Worm (Caenorhabditis elegans) whole organism, young adult: ENCODE measurements around the gene oops-1.

Experiments
- D2030.7 ChIP-seq: fragments of 200-800 bp; sonication (Bioruptor generic); IDR thresholded peaks from 2 replicates; pipeline ENCODE4 v1.3.6; 2022; ENCODE audit warnings: missing genetic modification reagents, missing genetic modification characterization, missing compliant biosample characterization
- F22D6.2 ChIP-seq: sonication (generic microtip); optimal IDR thresholded peaks from 2 replicates; lab custom pipeline; 2016; ENCODE audit warnings: mild to moderate bottlenecking, missing genetic modification characterization, missing compliant biosample characterization
- F23B12.7 ChIP-seq: sonication (generic microtip); optimal IDR thresholded peaks from 2 replicates; lab custom pipeline; 2017; ENCODE audit warnings: missing genetic modification characterization, mild to moderate bottlenecking, missing compliant biosample characterization, antibody characterized with exemption, moderate library complexity; ENCODE audit not compliant: insufficient read depth
- F37B4.10 ChIP-seq: fragments of 200-800 bp; sonication (Bioruptor generic); IDR thresholded peaks from 2 replicates; pipeline ENCODE4 v1.3.6; 2022; ENCODE audit warnings: missing genetic modification characterization, missing compliant biosample characterization
- F57C9.4 ChIP-seq: sonication (generic microtip); optimal IDR thresholded peaks from 2 replicates; lab custom pipeline; 2017; ENCODE audit warnings: mild to moderate bottlenecking, missing genetic modification characterization, missing compliant biosample characterization
- K12H6.12 ChIP-seq: fragments of 200-800 bp; sonication (Bioruptor generic); optimal IDR thresholded peaks from 2 replicates; lab custom pipeline; 2018; ENCODE audit warnings: mild to moderate bottlenecking, missing genetic modification characterization, missing compliant biosample characterization
- Y56A3A.18 ChIP-seq: fragments of 200-800 bp; sonication (Bioruptor generic); IDR thresholded peaks from 2 replicates; pipeline ENCODE4 v1.3.6; 2022; ENCODE audit warnings: missing genetic modification reagents, missing genetic modification characterization, missing compliant biosample characterization
- ZK185.1 ChIP-seq: sonication (generic microtip); optimal IDR thresholded peaks from 2 replicates; lab custom pipeline; 2016; ENCODE audit warnings: mild to moderate bottlenecking, missing genetic modification characterization, missing compliant biosample characterization; ENCODE audit not compliant: poor library complexity, severe bottlenecking
- akir-1 ChIP-seq: fragments of 200-800 bp; sonication (Bioruptor generic); optimal IDR thresholded peaks from 2 replicates; lab custom pipeline; 2018; ENCODE audit warnings: mild to moderate bottlenecking, missing genetic modification characterization, moderate library complexity, missing compliant biosample characterization
- ama-1 ChIP-seq, 3 experiments: fragments of 150-350 bp in 1 of 3; sonication (generic microtip) in 2 of 3; optimal IDR thresholded peaks; 2 replicates each; lab custom pipeline; 2014 to 2018; ENCODE audit warnings: missing biosample characterization in 2 of 3, missing genetic modification characterization in 2 of 3, missing genetic modification reagents in 2 of 3
- aptf-3 ChIP-seq: fragments of 200-800 bp; sonication (Bioruptor generic); IDR thresholded peaks from 2 replicates; pipeline ENCODE4 v1.3.6; 2022; ENCODE audit warnings: missing genetic modification characterization, missing compliant biosample characterization
- attf-3 ChIP-seq: fragments of 200-800 bp; sonication (Bioruptor generic); conservative IDR thresholded peaks from 2 replicates; pipeline ENCODE4 v1.3.6; 2022; ENCODE audit warnings: missing genetic modification reagents, missing genetic modification characterization, missing compliant biosample characterization
- attf-5 ChIP-seq: fragments of 200-800 bp; sonication (Bioruptor generic); optimal IDR thresholded peaks from 2 replicates; lab custom pipeline; 2018; ENCODE audit warnings: mild to moderate bottlenecking, missing genetic modification characterization, missing compliant biosample characterization
- bed-2 ChIP-seq: fragments of 200-800 bp; sonication (Bioruptor generic); IDR thresholded peaks from 2 replicates; pipeline ENCODE4 v1.3.6; 2022; ENCODE audit warnings: missing genetic modification reagents, missing genetic modification characterization, missing compliant biosample characterization
- ceh-40 ChIP-seq: fragments of 200-800 bp; sonication (Bioruptor generic); IDR thresholded peaks from 2 replicates; pipeline ENCODE4 v1.3.6; 2022; ENCODE audit warnings: missing genetic modification characterization, missing compliant biosample characterization
- die-1 ChIP-seq: sonication (generic microtip); optimal IDR thresholded peaks from 2 replicates; lab custom pipeline; 2016; ENCODE audit warnings: missing genotype, mild to moderate bottlenecking, missing genetic modification characterization, missing compliant biosample characterization
- ets-4 ChIP-seq: fragments of 200-800 bp; sonication (Bioruptor generic); optimal IDR thresholded peaks from 2 replicates; lab custom pipeline; 2018; ENCODE audit warnings: mild to moderate bottlenecking, missing genetic modification characterization, missing compliant biosample characterization
- hmg-20 ChIP-seq: fragments of 200-800 bp; sonication (Bioruptor generic); IDR thresholded peaks from 2 replicates; pipeline ENCODE4 v1.3.6; 2022; ENCODE audit warnings: missing genetic modification reagents, missing genetic modification characterization, missing compliant biosample characterization
- let-607 ChIP-seq, 2 experiments: fragments of 200-800 bp in 1 of 2; sonication (Bioruptor generic) in 1 of 2; sonication (generic microtip) in 1 of 2; optimal IDR thresholded peaks; 2 replicates each; lab custom pipeline; 2016 to 2018; ENCODE audit warnings: mild to moderate bottlenecking in 2 of 2, missing compliant biosample characterization in 2 of 2, missing genetic modification characterization in 2 of 2, moderate library complexity in 2 of 2, missing genotype in 1 of 2
- lin-54 ChIP-seq: fragments of 200-800 bp; sonication (Bioruptor generic); optimal IDR thresholded peaks from 2 replicates; lab custom pipeline; 2018; ENCODE audit warnings: mild to moderate bottlenecking, missing genetic modification characterization, missing compliant biosample characterization
- lsy-27 ChIP-seq: sonication (generic microtip); optimal IDR thresholded peaks from 2 replicates; lab custom pipeline; 2017; ENCODE audit warnings: missing genetic modification characterization, mild to moderate bottlenecking, missing compliant biosample characterization, antibody characterized with exemption, missing genotype, borderline replicate concordance; ENCODE audit not compliant: insufficient read depth
- madf-10 ChIP-seq: sonication (generic microtip); optimal IDR thresholded peaks from 2 replicates; lab custom pipeline; 2016; ENCODE audit warnings: mild to moderate bottlenecking, missing genetic modification characterization, missing compliant biosample characterization
- madf-3 ChIP-seq: fragments of 200-800 bp; sonication (Bioruptor generic); IDR thresholded peaks from 2 replicates; pipeline ENCODE4 v1.3.6; 2022; ENCODE audit warnings: missing genetic modification reagents, missing genetic modification characterization, missing compliant biosample characterization
- mxl-1 ChIP-seq: sonication (generic microtip); optimal IDR thresholded peaks from 2 replicates; lab custom pipeline; 2016; ENCODE audit warnings: missing genetic modification characterization, missing compliant biosample characterization
- nfya-2 ChIP-seq: fragments of 200-800 bp; sonication (Bioruptor generic); IDR thresholded peaks from 2 replicates; pipeline ENCODE4 v1.3.6; 2022; ENCODE audit warnings: missing genetic modification reagents, missing genetic modification characterization, missing compliant biosample characterization
- nfyb-1 ChIP-seq: fragments of 200-800 bp; sonication (Bioruptor generic); IDR thresholded peaks from 2 replicates; pipeline ENCODE4 v1.3.6; 2022; ENCODE audit warnings: missing genetic modification reagents, missing genetic modification characterization, missing compliant biosample characterization
- nhr-179 ChIP-seq: sonication (generic microtip); optimal IDR thresholded peaks from 2 replicates; lab custom pipeline; 2016; ENCODE audit warnings: mild to moderate bottlenecking, missing genetic modification characterization, missing compliant biosample characterization
- nhr-80 ChIP-seq: sonication (generic microtip); optimal IDR thresholded peaks from 2 replicates; lab custom pipeline; 2016; ENCODE audit warnings: missing genetic modification characterization, missing compliant biosample characterization
- rcor-1 ChIP-seq: fragments of 200-800 bp; sonication (Bioruptor generic); IDR thresholded peaks from 2 replicates; pipeline ENCODE4 v1.3.6; 2022; ENCODE audit warnings: missing genetic modification reagents, missing genetic modification characterization, missing compliant biosample characterization
- snpc-4 ChIP-seq, 5 experiments: fragments of 150-350 bp in 1 of 5; sonication (generic microtip) in 4 of 5; optimal IDR thresholded peaks; 2 replicates each; lab custom pipeline; 2014 to 2018; ENCODE audit warnings: missing genetic modification characterization in 5 of 5, missing biosample characterization in 3 of 5, antibody characterized with exemption in 2 of 5, mild to moderate bottlenecking in 2 of 5, missing compliant biosample characterization in 2 of 5, missing genotype in 2 of 5, moderate library complexity in 2 of 5, missing genetic modification reagents in 1 of 5
- tbp1 ChIP-seq: fragments of 200-800 bp; sonication (Bioruptor generic); optimal IDR thresholded peaks from 2 replicates; lab custom pipeline; 2018; ENCODE audit warnings: mild to moderate bottlenecking, missing genetic modification characterization, missing compliant biosample characterization
- zim-3 ChIP-seq: sonication (generic microtip); optimal IDR thresholded peaks from 2 replicates; lab custom pipeline; 2017; ENCODE audit warnings: mild to moderate bottlenecking, missing genetic modification characterization, moderate library complexity, missing compliant biosample characterization
- ztf-22 ChIP-seq: fragments of 200-800 bp; sonication (Bioruptor generic); optimal IDR thresholded peaks from 2 replicates; lab custom pipeline; 2018; ENCODE audit warnings: mild to moderate bottlenecking, missing genetic modification characterization, moderate library complexity, missing compliant biosample characterization
- ztf-3 ChIP-seq: fragments of 200-800 bp; sonication (Bioruptor generic); optimal IDR thresholded peaks from 2 replicates; lab custom pipeline; 2018; ENCODE audit warnings: mild to moderate bottlenecking, missing genetic modification characterization, missing compliant biosample characterization

The oops-1 gene

DNA sequence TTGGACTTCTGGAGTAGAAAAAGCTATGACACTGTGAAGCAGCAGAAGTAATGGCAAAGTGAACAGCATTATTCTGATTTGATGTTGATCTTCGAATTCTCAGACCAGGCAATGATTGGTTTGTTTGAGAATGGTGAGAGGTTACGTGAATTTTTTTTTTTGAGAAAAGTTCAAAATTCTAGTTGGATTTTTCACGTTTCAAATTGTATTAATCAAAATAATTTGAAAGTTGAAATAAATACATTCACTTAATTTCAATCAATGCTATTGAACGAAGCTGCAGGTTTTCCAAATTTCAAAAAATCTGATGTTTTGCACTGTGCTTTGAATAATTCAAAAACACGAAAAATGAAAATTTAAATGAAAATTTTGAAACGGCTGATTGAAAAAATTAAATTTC is 17.2 kb downstream of the oops-1 start, which contains the start of gene C31H1.5:
C31H1.5 (minus strand) TSS at position 101 of the 400 bp plus-strand sequence.
- TF ChIP-seq ama-1 (optimal IDR thresholded peaks at IDR 0.05; lab: Kevin White, UChicago): no peak
- no peak for TF ChIP-seq ama-1 (GFP tag; optimal IDR thresholded peaks at IDR 0.05; lab: Kevin White, UChicago)
- TF ChIP-seq madf-3 (GFP tag; lab: Robert Waterston, UW): no peak
- no peak for TF ChIP-seq ceh-40
- no peak for TF ChIP-seq madf-10 (tag; lab: Kevin White, UChicago)
- TF ChIP-seq attf-5 (GFP tag; lab: Kevin White, UChicago): no peak
- TF ChIP-seq bed-2 (GFP tag; lab: Robert Waterston, UW): no peak
- TF ChIP-seq akir-1 (GFP tag; lab: Kevin White, UChicago): no peak
- no peak for TF ChIP-seq K12H6.12
- no peak for TF ChIP-seq snpc-4 (GFP tag; optimal IDR thresholded peaks at IDR 0.05; lab: Kevin White, UChicago)
- no peak for TF ChIP-seq snpc-4 (tag; optimal IDR thresholded peaks at IDR 0.05; lab: Kevin White, UChicago)
- TF ChIP-seq ztf-22: no peak
- no peak for TF ChIP-seq nfyb-1 (GFP tag; lab: Robert Waterston, UW)
- TF ChIP-seq F57C9.4 (tag; lab: Kevin White, UChicago): no peak
- no peak for TF ChIP-seq ets-4 (GFP tag; lab: Kevin White, UChicago)
- TF ChIP-seq mxl-1 (tag; lab: Kevin White, UChicago): no peak
- TF ChIP-seq ZK185.1: no peak
- no peak for TF ChIP-seq F22D6.2 (tag; lab: Kevin White, UChicago)
- no peak for TF ChIP-seq nhr-80 (tag; lab: Kevin White, UChicago)
- TF ChIP-seq D2030.7 (GFP tag; lab: Robert Waterston, UW): no peak
- TF ChIP-seq attf-3 (GFP tag; lab: Robert Waterston, UW): no peak
- no peak for TF ChIP-seq hmg-20
- TF ChIP-seq, all 124 proteins: peak for 0

ce11 chrIV:5795495-5795894 is 18.4 kb downstream of the oops-1 start:
- TF ChIP-seq nhr-179: no peak
- TF ChIP-seq F23B12.7: no peak
- TF ChIP-seq aptf-3 (GFP tag; lab: Robert Waterston, UW): no peak
- TF ChIP-seq Y56A3A.18 (GFP tag; lab: Robert Waterston, UW): no peak
- TF ChIP-seq, all 124 proteins: peak for 0

- TF ChIP-seq rcor-1 (GFP tag; lab: Robert Waterston, UW) (no peak), let-607 (tag; optimal IDR thresholded peaks at IDR 0.05; lab: Kevin White, UChicago) (no peak), tbp1 (GFP tag; lab: Kevin White, UChicago) (no peak), nhr-80 (tag; lab: Kevin White, UChicago) (no peak), ztf-22 (no peak), F37B4.10 (GFP tag; lab: Robert Waterston, UW) (no peak), nhr-179 (no peak), zim-3 (no peak), akir-1 (GFP tag; lab: Kevin White, UChicago) (no peak), die-1 (tag; lab: Kevin White, UChicago) (no peak), lsy-27 (tag; lab: Kevin White, UChicago) (no peak), lin-54 (GFP tag; lab: Kevin White, UChicago) (no peak), ztf-3 (no peak), nfya-2 (GFP tag; lab: Robert Waterston, UW) (no peak)
Observed at ce11 chrIV:5790993-5791392, 22.9 kb downstream of the oops-1 start, which contains the start of gene C31H1.2. TSS of gene C31H1.2 (plus strand) at chrIV:5791293.
